Worm (Caenorhabditis elegans): ENCODE data around the gene rnst-2.

rnst-2 gene

DNA sequence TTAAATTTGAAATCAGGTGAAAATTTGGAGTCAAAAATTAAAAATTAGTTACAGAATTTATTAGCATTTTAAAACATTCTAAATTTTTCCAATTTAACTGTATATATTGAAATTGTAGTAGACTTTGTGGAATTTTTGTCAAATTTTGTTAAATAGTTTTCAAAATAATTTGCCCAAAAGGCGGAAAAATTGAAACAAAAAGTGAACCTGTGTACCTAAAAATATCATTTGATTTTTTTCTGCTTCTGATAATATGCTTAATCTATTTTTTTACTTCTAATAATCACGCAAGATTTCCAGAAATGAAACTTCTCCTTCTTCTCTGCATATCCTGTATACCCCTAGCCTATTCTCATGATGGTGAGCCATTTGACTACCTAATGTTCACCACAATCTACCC, at the start of gene rnst-2:
Gene rnst-2, plus strand, starts transcription at position 301 of the 400 bp plus-strand sequence.
- TF ChIP-seq K12H6.12 (tag; optimal IDR thresholded peaks at IDR 0.05) (no peak), T07F8.4 (tag; optimal IDR thresholded peaks at IDR 0.05) (no peak), mxl-1 (tag; optimal IDR thresholded peaks at IDR 0.05) (no peak), Y56A3A.18 (GFP tag; IDR thresholded peaks at IDR 0.05) (no peak), ceh-40 (GFP tag; IDR thresholded peaks at IDR 0.05) (no peak), ztf-3 (GFP tag; optimal IDR thresholded peaks at IDR 0.05) (no peak), nfya-1 (tag; optimal IDR thresholded peaks at IDR 0.05; ENCODE audit: borderline replicate concordance, insufficient read depth) (no peak), akir-1 (GFP tag; optimal IDR thresholded peaks at IDR 0.05) (no peak), somi-1 (GFP tag; optimal IDR thresholded peaks at IDR 0.05) (no peak), Y53F4B.3 (GFP tag; IDR thresholded peaks at IDR 0.05) (no peak), ceh-27 (GFP tag; optimal IDR thresholded peaks at IDR 0.05) (no peak), madf-8 (GFP tag; conservative IDR thresholded peaks at IDR 0.05) (no peak), lin-54 (GFP tag; optimal IDR thresholded peaks at IDR 0.05) (no peak), ztf-22 (GFP tag; optimal IDR thresholded peaks at IDR 0.05) (no peak), lsy-27 (tag; optimal IDR thresholded peaks at IDR 0.05; ENCODE audit: borderline replicate concordance, insufficient read depth) (no peak), hmg-20 (GFP tag; IDR thresholded peaks at IDR 0.05) (no peak), athp-1 (tag; optimal IDR thresholded peaks at IDR 0.05) (no peak), D2030.7 (GFP tag; IDR thresholded peaks at IDR 0.05) (no peak), bed-2 (GFP tag; IDR thresholded peaks at IDR 0.05) (no peak), zim-3 (tag; optimal IDR thresholded peaks at IDR 0.05) (no peak)

DNA sequence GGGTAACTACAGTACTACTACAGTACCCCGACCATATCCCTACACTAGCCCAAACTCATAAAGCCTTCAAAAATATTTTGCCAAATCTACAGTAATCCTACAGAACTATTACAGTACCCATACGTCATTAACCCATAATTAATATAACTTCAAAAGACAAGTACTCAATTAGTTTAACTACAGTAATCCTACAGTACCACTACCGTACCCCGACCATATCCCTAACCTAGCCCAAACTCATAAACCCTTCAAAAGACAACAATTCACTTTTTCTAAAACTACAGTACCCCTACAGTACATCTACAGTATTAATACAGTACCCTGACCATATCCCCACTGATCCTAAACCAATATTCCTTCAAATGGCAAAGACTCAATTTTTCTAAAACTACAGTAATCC, 47.8 kb upstream of the rnst-2 start:
- TF ChIP-seq unc-130 (GFP tag; optimal IDR thresholded peaks at IDR 0.05) = no peak

DNA sequence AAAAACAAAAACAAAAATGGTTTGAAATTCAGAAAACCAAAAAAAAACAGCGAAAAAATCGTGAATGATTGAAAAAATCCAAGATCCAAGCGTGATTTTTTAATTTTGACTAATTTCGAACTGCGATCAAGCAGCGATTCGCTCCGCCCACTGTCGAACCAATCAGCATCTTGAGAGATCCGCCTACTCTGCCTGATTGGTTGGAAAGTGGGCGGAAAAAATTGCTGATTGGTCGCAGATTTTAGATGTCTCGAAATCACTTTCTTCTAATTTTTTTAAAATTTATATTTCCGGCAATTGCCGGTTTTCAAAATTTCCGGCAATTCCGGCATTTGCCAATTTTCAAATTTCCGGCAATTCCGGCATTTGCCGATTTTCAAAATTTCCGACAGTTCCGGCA, 46.2 kb upstream of the rnst-2 start:
- TF ChIP-seq snpc-1.1 (tag; optimal IDR thresholded peaks at IDR 0.05; ENCODE audit: insufficient read depth) (no peak), nfyb-1 (GFP tag; IDR thresholded peaks at IDR 0.05) (0 out of 2 replicates have a peak, but pooled peaks have one; percentile 55)

DNA sequence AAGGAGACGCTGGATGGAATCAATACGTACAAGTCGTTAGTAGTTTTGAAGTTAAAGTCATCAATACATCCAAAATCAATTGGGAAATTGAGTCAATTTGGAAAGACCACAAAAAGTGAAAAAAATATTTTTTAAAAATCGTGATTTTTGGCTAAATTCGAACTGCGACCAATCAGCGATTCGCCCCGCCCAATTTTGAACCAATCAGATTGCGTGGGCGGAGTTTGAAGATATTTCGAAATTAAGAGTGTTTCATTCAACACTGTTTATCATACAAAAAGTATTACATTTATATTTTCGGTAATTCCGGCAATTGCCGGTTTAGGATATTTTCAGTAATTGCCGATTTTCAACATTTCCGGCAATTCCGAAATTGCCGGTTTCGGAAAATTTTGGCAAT, 44.2 kb upstream of the rnst-2 start:
- TF ChIP-seq T07F8.4 (tag; optimal IDR thresholded peaks at IDR 0.05) = no peak
- peak; percentile 77 for TF ChIP-seq nfyb-1 (GFP tag; IDR thresholded peaks at IDR 0.05)
- no peak for TF ChIP-seq hmg-1.2 (GFP tag; IDR thresholded peaks at IDR 0.05)
- no peak for TF ChIP-seq nfya-2 (GFP tag; IDR thresholded peaks at IDR 0.05)
- TF ChIP-seq F49E8.2 (tag; optimal IDR thresholded peaks at IDR 0.05; ENCODE audit: insufficient read depth) = no peak
- no peak for TF ChIP-seq madf-6 (GFP tag; IDR thresholded peaks at IDR 0.05)
- no peak for TF ChIP-seq ama-1 (optimal IDR thresholded peaks at IDR 0.05)
- no peak for TF ChIP-seq ama-1 (GFP tag; optimal IDR thresholded peaks at IDR 0.05)
- no peak for TF ChIP-seq hmg-20 (GFP tag; IDR thresholded peaks at IDR 0.05)
- no peak for TF ChIP-seq K12H6.12 (tag; optimal IDR thresholded peaks at IDR 0.05)

DNA sequence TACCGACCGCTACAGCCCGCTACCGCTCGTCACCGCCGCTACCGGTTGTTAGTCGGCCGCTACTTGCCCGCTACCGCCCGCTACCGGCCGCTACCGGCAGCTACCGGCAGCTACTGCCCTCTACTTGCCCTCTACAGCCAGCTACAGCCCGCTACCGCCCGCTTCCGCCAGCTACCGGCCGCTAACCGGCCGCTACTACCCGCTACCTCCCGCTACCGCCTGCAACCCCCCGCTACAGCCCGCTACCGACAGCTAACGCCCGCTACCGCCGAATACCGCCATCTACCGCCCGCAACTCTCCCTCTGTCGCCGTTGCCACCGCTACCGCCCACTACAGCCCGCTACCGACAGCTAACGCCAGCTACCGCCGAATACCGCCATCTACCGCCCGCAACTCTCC, 39.9 kb upstream of the rnst-2 start:
- TF ChIP-seq D2030.7 (GFP tag; IDR thresholded peaks at IDR 0.05) (no peak), attf-6 (GFP tag; IDR thresholded peaks at IDR 0.05) (no peak), Y53F4B.3 (GFP tag; IDR thresholded peaks at IDR 0.05) (no peak), die-1 (tag; optimal IDR thresholded peaks at IDR 0.05) (no peak), akir-1 (GFP tag; optimal IDR thresholded peaks at IDR 0.05) (no peak), ceh-27 (GFP tag; optimal IDR thresholded peaks at IDR 0.05) (peak; percentile 6), B0336.3 (GFP tag; IDR thresholded peaks at IDR 0.05) (no peak), chd-7 (tag; optimal IDR thresholded peaks at IDR 0.05) (peak; percentile 4), Y67H2A.10 (GFP tag; conservative IDR thresholded peaks at IDR 0.05) (no peak), hsf-1 (GFP tag; IDR thresholded peaks at IDR 0.05) (no peak), Y53G8AR.9 (GFP tag; conservative IDR thresholded peaks at IDR 0.05) (no peak), mel-28 (tag; optimal IDR thresholded peaks at IDR 0.05; ENCODE audit: borderline replicate concordance) (no peak), hlh-26 (GFP tag; conservative IDR thresholded peaks at IDR 0.05) (no peak), ztf-18 (tag; optimal IDR thresholded peaks at IDR 0.05) (no peak), aptf-3 (GFP tag; IDR thresholded peaks at IDR 0.05) (no peak), mcd-1 (GFP tag; IDR thresholded peaks at IDR 0.05) (0 out of 2 replicates have a peak, but pooled peaks have one; percentile 24), cebp-1 (GFP tag; IDR thresholded peaks at IDR 0.05) (no peak), cebp-1 (tag; optimal IDR thresholded peaks at IDR 0.05) (no peak)

All from whole organism, young adult.